Fruit fly (Drosophila melanogaster) whole organism, pupa: ENCODE results near the gene CG2120.

Experiments
- CG12605 ChIP-seq: fragments of 200-800 bp; sonication (Bioruptor generic); IDR thresholded peaks from 2 replicates; pipeline ENCODE4 v1.3.6; 2022; ENCODE audit warnings: missing biosample characterization, missing genetic modification characterization
- CG15710 ChIP-seq: fragments of 200-800 bp; sonication (Bioruptor generic); optimal IDR thresholded peaks from 2 replicates; lab custom pipeline; 2018; ENCODE audit warnings: missing biosample characterization, mild to moderate bottlenecking, missing genetic modification characterization, moderate library complexity
- CG17806 ChIP-seq: fragments of 200-800 bp; sonication (Bioruptor generic); optimal IDR thresholded peaks from 2 replicates; lab custom pipeline; 2018; ENCODE audit warnings: missing biosample characterization, mild to moderate bottlenecking, missing genetic modification characterization, moderate library complexity
- CG34367 ChIP-seq: fragments of 200-800 bp; sonication (Bioruptor generic); optimal IDR thresholded peaks from 2 replicates; lab custom pipeline; 2018; ENCODE audit warnings: missing biosample characterization, mild to moderate bottlenecking, missing genetic modification characterization
- CG4496 ChIP-seq: fragments of 200-800 bp; sonication (Bioruptor generic); IDR thresholded peaks from 3 replicates; pipeline ENCODE4 v1.3.6; 2022; ENCODE audit warnings: missing biosample characterization, missing genetic modification characterization
- CG8159 ChIP-seq: fragments of 200-800 bp; sonication (Bioruptor generic); optimal IDR thresholded peaks from 3 replicates; lab custom pipeline; 2018; ENCODE audit warnings: missing biosample characterization, mild to moderate bottlenecking, missing genetic modification characterization, moderate library complexity
- CG8301 ChIP-seq: fragments of 200-800 bp; sonication (Bioruptor generic); optimal IDR thresholded peaks from 2 replicates; lab custom pipeline; 2018; ENCODE audit warnings: missing biosample characterization, mild to moderate bottlenecking, missing genetic modification characterization
- D1 ChIP-seq: fragments of 200-800 bp; sonication (Bioruptor generic); optimal IDR thresholded peaks from 2 replicates; lab custom pipeline; 2018; ENCODE audit warnings: missing biosample characterization, mild to moderate bottlenecking, missing genetic modification characterization, moderate library complexity
- EcR ChIP-seq: fragments of 200-800 bp; sonication (Bioruptor generic); optimal IDR thresholded peaks from 3 replicates; lab custom pipeline; 2019; ENCODE audit warnings: missing biosample characterization, missing genetic modification characterization, mild to moderate bottlenecking, moderate library complexity, missing genetic modification reagents
- Ets98B ChIP-seq: fragments of 200-800 bp; sonication (Bioruptor generic); IDR thresholded peaks from 2 replicates; pipeline ENCODE4 v1.3.6; 2022; ENCODE audit warnings: missing biosample characterization, missing genetic modification characterization
- Pif1A ChIP-seq: fragments of 200-800 bp; sonication (Bioruptor generic); optimal IDR thresholded peaks from 3 replicates; lab custom pipeline; 2016; ENCODE audit warnings: missing biosample characterization, missing genetic modification characterization
- Pif1B ChIP-seq: fragments of 200-800 bp; sonication (Bioruptor generic); optimal IDR thresholded peaks from 3 replicates; lab custom pipeline; 2016; ENCODE audit warnings: missing biosample characterization, missing genetic modification characterization
- Snoo ChIP-seq: fragments of 200-800 bp; sonication (Bioruptor generic); optimal IDR thresholded peaks from 3 replicates; lab custom pipeline; 2017; ENCODE audit warnings: missing biosample characterization, mild to moderate bottlenecking, missing genetic modification characterization, inconsistent platforms
- gl ChIP-seq: fragments of 200-800 bp; sonication (Bioruptor generic); optimal IDR thresholded peaks from 2 replicates; lab custom pipeline; 2018; ENCODE audit warnings: missing biosample characterization, mild to moderate bottlenecking, missing genetic modification characterization

DNA sequence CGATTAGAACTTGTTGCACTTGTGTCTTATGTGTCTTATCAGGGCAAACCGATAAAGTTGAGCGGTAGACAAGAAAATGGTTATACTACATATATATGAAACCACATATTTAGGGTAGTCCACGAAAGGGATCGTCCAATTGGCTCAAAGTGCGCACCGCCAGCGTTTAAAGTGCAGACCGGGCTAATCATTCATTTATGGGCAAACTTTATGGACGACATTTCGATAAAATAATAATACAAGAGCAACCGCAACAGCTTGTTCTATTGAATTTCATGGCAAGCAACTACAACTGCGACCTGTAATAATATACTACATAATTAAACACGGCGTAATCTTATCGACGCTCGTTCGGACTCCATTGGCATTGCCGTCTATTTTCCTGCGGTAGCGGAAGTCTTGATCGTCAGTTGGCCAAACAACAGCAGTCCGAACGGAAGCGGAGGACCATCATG, at the start of gene CG2120, which contains the start of gene cyr:
- TF ChIP-seq EcR (GFP tag; lab: Kevin White, UChicago): no peak
- no peak for TF ChIP-seq Pif1A (GFP tag; lab: Kevin White, UChicago)
- TF ChIP-seq CG34367 (tag; lab: Kevin White, UChicago): no peak
- no peak for TF ChIP-seq CG8301 (tag; lab: Kevin White, UChicago)
- TF ChIP-seq Ets98B (GFP tag; lab: Robert Waterston, UW): no peak
- TF ChIP-seq D1 (tag; lab: Kevin White, UChicago): no peak
- TF ChIP-seq Snoo (tag; lab: Kevin White, UChicago): no peak
- TF ChIP-seq CG15710 (tag; lab: Kevin White, UChicago): no peak
- TF ChIP-seq gl (tag; lab: Kevin White, UChicago): no peak
- TF ChIP-seq Pif1B (GFP tag; lab: Kevin White, UChicago): no peak
- no peak for TF ChIP-seq CG17806 (tag; lab: Kevin White, UChicago)
- no peak for TF ChIP-seq CG12605 (GFP tag; lab: Robert Waterston, UW)
- no peak for TF ChIP-seq CG8159 (tag; lab: Kevin White, UChicago)
- no peak for TF ChIP-seq CG4496 (GFP tag; lab: Robert Waterston, UW)
